Fruit fly (Drosophila melanogaster) whole organism, embryonic: ENCODE results near the gene Rpp30.
A peak's percentile ranks its signal among the peaks of the same experiment; 100 is the strongest.

Source experiments
- Atf6 ChIP-seq: fragments of 200-800 bp; sonication (Bioruptor generic); IDR thresholded peaks from 2 replicates; pipeline ENCODE4 v1.3.6; 2022; ENCODE audit warnings: missing biosample characterization, missing genetic modification characterization
- CG10321 ChIP-seq: fragments of 200-800 bp; sonication (Bioruptor generic); IDR thresholded peaks from 2 replicates; pipeline ENCODE4 v1.3.6; 2022; ENCODE audit warnings: missing biosample characterization, missing genetic modification characterization
- CG10366 ChIP-seq: fragments of 200-800 bp; sonication (Bioruptor generic); IDR thresholded peaks from 2 replicates; pipeline ENCODE4 v1.3.6; 2022; ENCODE audit warnings: missing biosample characterization, missing genetic modification characterization
- CG10565 ChIP-seq: fragments of 200-800 bp; sonication (Bioruptor generic); optimal IDR thresholded peaks from 3 replicates; lab custom pipeline; 2016; ENCODE audit warnings: missing biosample characterization, mild to moderate bottlenecking, missing genetic modification characterization
- CG11695 ChIP-seq: fragments of 200-800 bp; sonication (Bioruptor generic); IDR thresholded peaks from 3 replicates; pipeline ENCODE4 v1.3.6; 2022; ENCODE audit warnings: missing biosample characterization, missing genetic modification characterization
- CG12071 ChIP-seq: fragments of 200-800 bp; sonication (Bioruptor generic); optimal IDR thresholded peaks from 3 replicates; lab custom pipeline; 2018; ENCODE audit warnings: missing biosample characterization, mild to moderate bottlenecking, missing genetic modification characterization
- CG14441 ChIP-seq: fragments of 200-800 bp; sonication (Bioruptor generic); IDR thresholded peaks from 2 replicates; pipeline ENCODE4 v1.3.6; 2022; ENCODE audit warnings: missing biosample characterization, missing genetic modification characterization
- CG17359 ChIP-seq: fragments of 200-800 bp; sonication (Bioruptor generic); optimal IDR thresholded peaks from 3 replicates; lab custom pipeline; 2018; ENCODE audit warnings: missing biosample characterization, mild to moderate bottlenecking, missing genetic modification characterization, moderate library complexity
- CG2199 ChIP-seq: fragments of 200-800 bp; sonication (Bioruptor generic); IDR thresholded peaks from 3 replicates; pipeline ENCODE4 v1.3.6; 2022; ENCODE audit warnings: missing biosample characterization, missing genetic modification characterization
- CG2202 ChIP-seq: fragments of 200-800 bp; sonication (Bioruptor generic); optimal IDR thresholded peaks from 2 replicates; lab custom pipeline; 2018; ENCODE audit warnings: missing biosample characterization, mild to moderate bottlenecking, missing genetic modification characterization
- CG32532 ChIP-seq: fragments of 200-800 bp; sonication (Bioruptor generic); IDR thresholded peaks from 2 replicates; pipeline ENCODE4 v1.3.6; 2022; ENCODE audit warnings: missing biosample characterization, missing genetic modification characterization
- CG3995 ChIP-seq: fragments of 200-800 bp; sonication (Bioruptor generic); optimal IDR thresholded peaks from 3 replicates; lab custom pipeline; 2016; ENCODE audit warnings: missing biosample characterization, missing genetic modification characterization
- CG6654 ChIP-seq: fragments of 200-800 bp; sonication (Bioruptor generic); optimal IDR thresholded peaks from 2 replicates; lab custom pipeline; 2017; ENCODE audit warnings: missing biosample characterization, mild to moderate bottlenecking, missing genetic modification characterization
- CG6689 ChIP-seq: fragments of 200-800 bp; sonication (Bioruptor generic); IDR thresholded peaks from 2 replicates; pipeline ENCODE4 v1.3.6; 2022; ENCODE audit warnings: missing biosample characterization, missing genetic modification characterization
- CG7556 ChIP-seq: fragments of 200-800 bp; sonication (Bioruptor generic); optimal IDR thresholded peaks from 2 replicates; lab custom pipeline; 2017; ENCODE audit warnings: missing biosample characterization, mild to moderate bottlenecking, missing genetic modification characterization
- CG7745 ChIP-seq: fragments of 200-800 bp; sonication (Bioruptor generic); optimal IDR thresholded peaks from 2 replicates; lab custom pipeline; 2018; ENCODE audit warnings: missing biosample characterization, mild to moderate bottlenecking, missing genetic modification characterization, moderate library complexity
- CG7839 ChIP-seq: fragments of 200-800 bp; sonication (Bioruptor generic); optimal IDR thresholded peaks from 3 replicates; lab custom pipeline; 2018; ENCODE audit warnings: missing biosample characterization, mild to moderate bottlenecking, missing genetic modification characterization, moderate library complexity
- CG9876 ChIP-seq: fragments of 200-800 bp; sonication (Bioruptor generic); optimal IDR thresholded peaks from 2 replicates; lab custom pipeline; 2016; ENCODE audit warnings: missing biosample characterization, missing genetic modification characterization
- CoRest ChIP-seq: fragments of 200-800 bp; sonication (Bioruptor generic); optimal IDR thresholded peaks from 3 replicates; lab custom pipeline; 2018; ENCODE audit warnings: missing biosample characterization, mild to moderate bottlenecking, missing genetic modification characterization, moderate library complexity
- Dek ChIP-seq: fragments of 200-800 bp; sonication (Bioruptor generic); optimal IDR thresholded peaks from 3 replicates; lab custom pipeline; 2019; ENCODE audit warnings: missing biosample characterization, mild to moderate bottlenecking, missing genetic modification characterization, moderate library complexity
- Dref ChIP-seq: fragments of 200-800 bp; sonication (Bioruptor generic); IDR thresholded peaks from 2 replicates; pipeline ENCODE4 v1.3.6; 2022; ENCODE audit warnings: missing biosample characterization, missing genetic modification characterization
- Drgx ChIP-seq: fragments of 200-800 bp; sonication (Bioruptor generic); IDR thresholded peaks from 2 replicates; pipeline ENCODE4 v1.3.6; 2022; ENCODE audit warnings: missing biosample characterization, missing genetic modification characterization
- Elba2 ChIP-seq: fragments of 200-800 bp; sonication (Bioruptor generic); optimal IDR thresholded peaks from 3 replicates; lab custom pipeline; 2016; ENCODE audit warnings: missing biosample characterization, missing genetic modification characterization
- Ets65A ChIP-seq: fragments of 200-800 bp; sonication (Bioruptor generic); peaks from one replicate; lab custom pipeline; 2016; ENCODE audit warnings: missing biosample characterization, missing genetic modification characterization
- HLHmδ ChIP-seq: fragments of 200-800 bp; sonication (Bioruptor generic); optimal IDR thresholded peaks from 2 replicates; lab custom pipeline; 2018; ENCODE audit warnings: missing biosample characterization, mild to moderate bottlenecking, missing genetic modification characterization, moderate library complexity
- HmgZ ChIP-seq: fragments of 200-800 bp; sonication (Bioruptor generic); optimal IDR thresholded peaks from 2 replicates; lab custom pipeline; 2018; ENCODE audit warnings: missing biosample characterization, mild to moderate bottlenecking, missing genetic modification characterization
- Hmr ChIP-seq: fragments of 200-800 bp; sonication (Bioruptor generic); optimal IDR thresholded peaks from 3 replicates; lab custom pipeline; 2017; ENCODE audit warnings: mild to moderate bottlenecking, missing biosample characterization, missing genetic modification reagents, missing genetic modification characterization
- Myb ChIP-seq: fragments of 200-800 bp; sonication (Bioruptor generic); optimal IDR thresholded peaks from 2 replicates; lab custom pipeline; 2016; ENCODE audit warnings: missing biosample characterization, missing genetic modification characterization
- Ptx1 ChIP-seq: fragments of 200-800 bp; sonication (Bioruptor generic); IDR thresholded peaks from 2 replicates; pipeline ENCODE4 v1.3.6; 2022; ENCODE audit warnings: missing biosample characterization, missing genetic modification characterization
- Rfx ChIP-seq: fragments of 200-800 bp; sonication (Bioruptor generic); IDR thresholded peaks from 2 replicates; pipeline ENCODE4 v1.3.6; 2022; ENCODE audit warnings: missing biosample characterization, missing genetic modification characterization
- Ssrp ChIP-seq: fragments of 200-800 bp; sonication (Bioruptor generic); optimal IDR thresholded peaks from 2 replicates; lab custom pipeline; 2018; ENCODE audit warnings: missing biosample characterization, mild to moderate bottlenecking, missing genetic modification characterization, moderate library complexity
- Xrp1 ChIP-seq: fragments of 200-800 bp; sonication (Bioruptor generic); IDR thresholded peaks from 2 replicates; pipeline ENCODE4 v1.3.6; 2022; ENCODE audit warnings: missing biosample characterization, missing genetic modification characterization
- ac ChIP-seq: fragments of 200-800 bp; sonication (Bioruptor generic); optimal IDR thresholded peaks from 3 replicates; lab custom pipeline; 2017; ENCODE audit warnings: missing biosample characterization, mild to moderate bottlenecking, missing genetic modification characterization
- al ChIP-seq: fragments of 200-800 bp; sonication (Bioruptor generic); IDR thresholded peaks from 2 replicates; pipeline ENCODE4 v1.3.6; 2022; ENCODE audit warnings: missing biosample characterization, missing genetic modification characterization
- corto ChIP-seq: fragments of 200-800 bp; sonication (Bioruptor generic); optimal IDR thresholded peaks from 2 replicates; lab custom pipeline; 2016; ENCODE audit warnings: missing biosample characterization, mild to moderate bottlenecking, missing genetic modification characterization, moderate library complexity
- crp ChIP-seq, 2 experiments: fragments of 200-800 bp; sonication (Bioruptor generic); optimal IDR thresholded peaks; 2 replicates in 1 of 2; 3 replicates in 1 of 2; lab custom pipeline; 2017; ENCODE audit warnings: missing biosample characterization in 2 of 2, missing genetic modification characterization in 2 of 2, mild to moderate bottlenecking in 1 of 2, moderate library complexity in 1 of 2
- danr ChIP-seq: fragments of 200-800 bp; sonication (Bioruptor generic); IDR thresholded peaks from 2 replicates; pipeline ENCODE4 v1.3.6; 2022; ENCODE audit warnings: missing biosample characterization, missing genetic modification characterization
- en ChIP-seq: fragments of 200-800 bp; sonication (Bioruptor generic); optimal IDR thresholded peaks from 2 replicates; lab custom pipeline; 2016; ENCODE audit warnings: missing biosample characterization, missing genetic modification characterization
- fd64A ChIP-seq: fragments of 200-800 bp; sonication (Bioruptor generic); optimal IDR thresholded peaks from 3 replicates; lab custom pipeline; 2018; ENCODE audit warnings: missing biosample characterization, mild to moderate bottlenecking, missing genetic modification characterization
- grau ChIP-seq: fragments of 200-800 bp; optimal IDR thresholded peaks from 3 replicates; lab custom pipeline; 2019; ENCODE audit warnings: missing biosample characterization, mild to moderate bottlenecking, missing genetic modification characterization, moderate library complexity
- lbe ChIP-seq: fragments of 200-800 bp; sonication (Bioruptor generic); optimal IDR thresholded peaks from 2 replicates; lab custom pipeline; 2016; ENCODE audit warnings: missing biosample characterization, mild to moderate bottlenecking, missing genetic modification characterization
- mirr ChIP-seq: fragments of 200-800 bp; sonication (Bioruptor generic); optimal IDR thresholded peaks from 3 replicates; lab custom pipeline; 2018; ENCODE audit warnings: missing biosample characterization, mild to moderate bottlenecking, missing genetic modification characterization
- odd ChIP-seq: fragments of 200-800 bp; sonication (Bioruptor generic); optimal IDR thresholded peaks from 2 replicates; lab custom pipeline; 2017; ENCODE audit warnings: missing biosample characterization, mild to moderate bottlenecking, missing genetic modification characterization
- pb ChIP-seq: fragments of 200-800 bp; sonication (Bioruptor generic); optimal IDR thresholded peaks from 3 replicates; lab custom pipeline; 2016; ENCODE audit warnings: missing biosample characterization, missing genetic modification characterization
- psq ChIP-seq: fragments of 200-800 bp; sonication (Bioruptor generic); optimal IDR thresholded peaks from 2 replicates; lab custom pipeline; 2017; ENCODE audit warnings: missing biosample characterization, missing genetic modification characterization
- pzg ChIP-seq: fragments of 200-800 bp; sonication (Bioruptor generic); optimal IDR thresholded peaks from 3 replicates; lab custom pipeline; 2018; ENCODE audit warnings: missing biosample characterization, mild to moderate bottlenecking, missing genetic modification characterization, moderate library complexity
- repo ChIP-seq: fragments of 200-800 bp; sonication (Bioruptor generic); optimal IDR thresholded peaks from 2 replicates; lab custom pipeline; 2016; ENCODE audit warnings: missing biosample characterization, missing genetic modification characterization
- row ChIP-seq: fragments of 200-800 bp; sonication (Bioruptor generic); IDR thresholded peaks from 3 replicates; pipeline ENCODE4 v1.3.6; 2022; ENCODE audit warnings: missing biosample characterization, missing genetic modification characterization
- trem ChIP-seq: fragments of 200-800 bp; optimal IDR thresholded peaks from 3 replicates; lab custom pipeline; 2019; ENCODE audit warnings: missing biosample characterization, mild to moderate bottlenecking, missing genetic modification characterization, moderate library complexity
- ttk ChIP-seq: fragments of 200-800 bp; sonication (Bioruptor generic); IDR thresholded peaks from 2 replicates; pipeline ENCODE4 v2.1.2; 2022; ENCODE audit warnings: missing biosample characterization, missing genetic modification characterization
- vvl ChIP-seq: fragments of 200-800 bp; sonication (Bioruptor generic); IDR thresholded peaks from 2 replicates; pipeline ENCODE4 v1.3.6; 2022; ENCODE audit warnings: missing biosample characterization, missing genetic modification characterization
- wek ChIP-seq: fragments of 200-800 bp; sonication (Bioruptor generic); optimal IDR thresholded peaks from 3 replicates; lab custom pipeline; 2018; ENCODE audit warnings: missing biosample characterization, mild to moderate bottlenecking, missing genetic modification characterization, moderate library complexity
- yki ChIP-seq: fragments of >200 bp; optimal IDR thresholded peaks from 3 replicates; lab custom pipeline; 2018

The Rpp30 gene

DNA sequence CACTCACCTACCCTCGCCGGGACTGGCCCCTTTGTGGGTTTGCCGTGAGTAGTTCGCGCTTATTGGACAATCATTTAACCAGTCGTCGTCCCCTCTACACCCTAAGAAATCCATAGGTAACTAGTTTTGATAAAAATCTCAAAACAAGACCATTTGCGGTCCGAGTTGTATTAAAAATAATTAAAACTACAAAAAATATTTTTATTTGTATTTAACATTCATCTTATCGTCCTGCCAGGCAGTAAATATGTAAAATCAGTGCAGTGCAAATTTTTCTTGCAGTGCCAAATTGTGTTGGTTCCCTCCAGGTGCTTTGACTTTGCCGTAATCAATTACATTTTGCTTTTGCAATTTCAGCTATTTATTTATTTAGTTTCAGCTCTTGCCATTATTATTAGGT, 8.4 kb downstream of the Rpp30 start (continued):
- TF ChIP-seq Drgx (peak; percentile 83), Dref (GFP tag; lab: Robert Waterston, UW) (no peak), crp (GFP tag; optimal IDR thresholded peaks at IDR 0.05; lab: Kevin White, UChicago) (no peak), CoRest (tag; lab: Kevin White, UChicago) (no peak), CG32532 (GFP tag; lab: Robert Waterston, UW) (peak; percentile 65), Ets65A (GFP tag; lab: Kevin White, UChicago) (no peak), CG17359 (tag; lab: Kevin White, UChicago) (no peak), grau (tag; lab: Kevin White, UChicago) (no peak), pzg (GFP tag; lab: Kevin White, UChicago) (no peak), vvl (GFP tag; lab: Robert Waterston, UW) (no peak), CG3995 (GFP tag; lab: Kevin White, UChicago) (no peak), psq (GFP tag; lab: Kevin White, UChicago) (no peak), CG10565 (GFP tag; lab: Kevin White, UChicago) (no peak), CG10321 (GFP tag; lab: Robert Waterston, UW) (no peak), row (GFP tag; lab: Robert Waterston, UW) (peak; percentile 61), pb (GFP tag; lab: Kevin White, UChicago) (no peak), Xrp1 (no peak), CG2199 (no peak), trem (tag; lab: Kevin White, UChicago) (no peak), HmgZ (tag; lab: Kevin White, UChicago) (no peak), ttk (0 out of 2 replicates have a peak, but pooled peaks have one; percentile 27), CG7839 (no peak), Atf6 (GFP tag; lab: Robert Waterston, UW) (peak; percentile 34), repo (no peak), Ssrp (tag; lab: Kevin White, UChicago) (peak; percentile 6), danr (GFP tag; lab: Robert Waterston, UW) (0 out of 2 replicates have a peak, but pooled peaks have one; percentile 7), CG7556 (GFP tag; lab: Kevin White, UChicago) (peak; percentile 40), odd (GFP tag; lab: Kevin White, UChicago) (no peak), CG2202 (tag; lab: Kevin White, UChicago) (no peak), Ptx1 (peak; percentile 46), Dek (tag; lab: Kevin White, UChicago) (no peak), fd64A (GFP tag; lab: Kevin White, UChicago) (no peak), Hmr (GFP tag; lab: Kevin White, UChicago) (peak; percentile 40), yki (lab: Kevin White, UChicago) (no peak), CG11695 (peak; percentile 35; the same call in 1 of the 3 replicates), CG6654 (GFP tag; lab: Kevin White, UChicago) (no peak), HLHmδ (GFP tag; lab: Kevin White, UChicago) (no peak), corto (GFP tag; lab: Kevin White, UChicago) (no peak), wek (GFP tag; lab: Kevin White, UChicago) (no peak), ac (GFP tag; lab: Kevin White, UChicago) (no peak), al (GFP tag; lab: Robert Waterston, UW) (peak; percentile 34; the same call in 1 of the 2 replicates), CG7745 (tag; lab: Kevin White, UChicago) (no peak), lbe (GFP tag; lab: Kevin White, UChicago) (no peak), mirr (no peak), CG6689 (peak; percentile 36; the same call in 1 of the 2 replicates), CG9876 (GFP tag; lab: Kevin White, UChicago) (no peak), Elba2 (no peak), CG14441 (GFP tag; lab: Robert Waterston, UW) (peak; percentile 54; the same call in 1 of the 2 replicates), CG12071 (GFP tag; lab: Kevin White, UChicago) (no peak), Myb (GFP tag; lab: Kevin White, UChicago) (no peak), Rfx (GFP tag; lab: Robert Waterston, UW) (peak; percentile 41; the same call in 1 of the 2 replicates), en (no peak), CG10366 (GFP tag; lab: Robert Waterston, UW) (no peak)
